Fruit fly (Drosophila melanogaster): ENCODE data around the gene CG4928.
A peak's percentile ranks its signal among the peaks of the same experiment; 100 is the strongest.

Gene CG4928

dm6 chrX:16930465-16931286, 17.7 kb downstream of the CG4928 start (continued):
- TF ChIP-seq CG9609 (GFP tag; optimal IDR thresholded peaks at IDR 0.05): no peak
- TF ChIP-seq fru (optimal IDR thresholded peaks at IDR 0.05): no peak
- TF ChIP-seq CG10321 (GFP tag; IDR thresholded peaks at IDR 0.05): no peak
- TF ChIP-seq NC2α (GFP tag; optimal IDR thresholded peaks at IDR 0.05): no peak
- no peak for TF ChIP-seq tll (GFP tag; optimal IDR thresholded peaks at IDR 0.05)
- peak; percentile 46 for TF ChIP-seq CG18764 (GFP tag; optimal IDR thresholded peaks at IDR 0.05)
- TF ChIP-seq CG4424 (GFP tag; optimal IDR thresholded peaks at IDR 0.05): peak; percentile 64
- peak; percentile 66 for TF ChIP-seq CG4730 (GFP tag; IDR thresholded peaks at IDR 0.05)
- no peak for TF ChIP-seq zfh2 (GFP tag; optimal IDR thresholded peaks at IDR 0.05)
- TF ChIP-seq Dp (GFP tag; optimal IDR thresholded peaks at IDR 0.05): no peak
- no peak for TF ChIP-seq Antp (GFP tag; optimal IDR thresholded peaks at IDR 0.05)
- TF ChIP-seq CG14441 (GFP tag; IDR thresholded peaks at IDR 0.05): peak; percentile 72
- TF ChIP-seq Hmr (GFP tag; optimal IDR thresholded peaks at IDR 0.05): peak; percentile 51
- peak; percentile 37 for TF ChIP-seq CG4404 (GFP tag; IDR thresholded peaks at IDR 0.05)
- TF ChIP-seq slou (GFP tag; optimal IDR thresholded peaks at IDR 0.05): peak; percentile 52
- TF ChIP-seq az2 (GFP tag; optimal IDR thresholded peaks at IDR 0.05): peak; percentile 36
- peak; percentile 39 for TF ChIP-seq CG1602 (GFP tag; optimal IDR thresholded peaks at IDR 0.05)
- TF ChIP-seq Gsc (GFP tag; IDR thresholded peaks at IDR 0.05): no peak
- peak; percentile 73 for TF ChIP-seq CG32772 (GFP tag; IDR thresholded peaks at IDR 0.05)
- peak; percentile 4 for TF ChIP-seq B-H2 (GFP tag; optimal IDR thresholded peaks at IDR 0.05)
- peak; percentile 74 for TF ChIP-seq Blimp-1 (GFP tag; optimal IDR thresholded peaks at IDR 0.05)
- peak; percentile 1 for TF ChIP-seq Max (GFP tag; optimal IDR thresholded peaks at IDR 0.05)
- no peak for TF ChIP-seq tna (GFP tag; IDR thresholded peaks at IDR 0.05; ENCODE audit: partially characterized antibody)
- TF ChIP-seq phol (tag; optimal IDR thresholded peaks at IDR 0.05): peak; percentile 76
- TF ChIP-seq prd (optimal IDR thresholded peaks at IDR 0.05): no peak
- TF ChIP-seq prd (GFP tag; IDR thresholded peaks at IDR 0.05): peak; percentile 71
- peak; percentile 16 for TF ChIP-seq CrebB (tag; optimal IDR thresholded peaks at IDR 0.05)
- peak; percentile 41; the same call in 1 of the 3 replicates for TF ChIP-seq CG34422 (GFP tag; IDR thresholded peaks at IDR 0.05)
- TF ChIP-seq Aef1 (GFP tag; IDR thresholded peaks at IDR 0.05): peak; percentile 61
- no peak for TF ChIP-seq CG3163 (GFP tag; optimal IDR thresholded peaks at IDR 0.05)
- peak; percentile 73 for TF ChIP-seq Fer3 (tag; optimal IDR thresholded peaks at IDR 0.05)
- no peak for TF ChIP-seq sima (GFP tag; optimal IDR thresholded peaks at IDR 0.05)
- TF ChIP-seq CG33557 (GFP tag; optimal IDR thresholded peaks at IDR 0.05): no peak
- TF ChIP-seq Spps (tag; optimal IDR thresholded peaks at IDR 0.05): peak; percentile 7
- TF ChIP-seq CG4707 (GFP tag; optimal IDR thresholded peaks at IDR 0.05): no peak
- TF ChIP-seq btn (GFP tag; optimal IDR thresholded peaks at IDR 0.05): no peak
- TF ChIP-seq vvl (GFP tag; IDR thresholded peaks at IDR 0.05): peak; percentile 80
- TF ChIP-seq unc-4 (GFP tag; IDR thresholded peaks at IDR 0.05; ENCODE audit: partially characterized antibody): no peak
- no peak for TF ChIP-seq Nf-YB (GFP tag; optimal IDR thresholded peaks at IDR 0.05)
- peak; percentile 84 for TF ChIP-seq ranshi (GFP tag; IDR thresholded peaks at IDR 0.05)
- TF ChIP-seq CG17829 (tag; optimal IDR thresholded peaks at IDR 0.05): peak; percentile 60
- peak; percentile 62; the same call in 1 of the 2 replicates for TF ChIP-seq Nf-YA (GFP tag; IDR thresholded peaks at IDR 0.05)
- TF ChIP-seq zf30C (GFP tag; optimal IDR thresholded peaks at IDR 0.05): peak; percentile 53
- TF ChIP-seq CG34376 (GFP tag; optimal IDR thresholded peaks at IDR 0.05): no peak
- TF ChIP-seq CG8924 (tag; optimal IDR thresholded peaks at IDR 0.05): peak; percentile 27
- peak; percentile 6 for TF ChIP-seq CG16863 (GFP tag; optimal IDR thresholded peaks at IDR 0.05)
- TF ChIP-seq Kr (GFP tag; optimal IDR thresholded peaks at IDR 0.05): no peak
- no peak for TF ChIP-seq Myb (GFP tag; optimal IDR thresholded peaks at IDR 0.05)
- no peak for TF ChIP-seq pb (GFP tag; optimal IDR thresholded peaks at IDR 0.05)
- TF ChIP-seq CG31365 (tag; optimal IDR thresholded peaks at IDR 0.05): no peak
